Worm (Caenorhabditis elegans) whole organism, L1 larva: ENCODE measurements around the gene Y39A1A.20.

Experiments used
- elt-2 ChIP-seq: sonication (generic microtip); optimal IDR thresholded peaks from 2 replicates; lab custom pipeline; 2016; ENCODE audit warnings: missing genetic modification characterization, mild to moderate bottlenecking, inconsistent platforms, missing compliant biosample characterization, missing genetic modification reagents
- fos-1 ChIP-seq: fragments of 150-350 bp; optimal IDR thresholded peaks from 2 replicates; lab custom pipeline; 2014; ENCODE audit warnings: missing biosample characterization, missing genetic modification characterization
- hlh-4 ChIP-seq: sonication (generic microtip); optimal IDR thresholded peaks from 2 replicates; lab custom pipeline; 2016; ENCODE audit warnings: mild to moderate bottlenecking, missing genetic modification characterization, missing compliant biosample characterization
- nhr-28 ChIP-seq: fragments of 150-350 bp; optimal IDR thresholded peaks from 2 replicates; lab custom pipeline; 2014; ENCODE audit warnings: missing biosample characterization, missing genetic modification characterization
- nhr-77 ChIP-seq: fragments of 150-350 bp; optimal IDR thresholded peaks from 2 replicates; lab custom pipeline; 2014; ENCODE audit warnings: missing biosample characterization, missing genetic modification characterization
- pag-3 ChIP-seq: sonication (generic microtip); optimal IDR thresholded peaks from 2 replicates; lab custom pipeline; 2017; ENCODE audit warnings: missing genetic modification characterization, mild to moderate bottlenecking, missing compliant biosample characterization, antibody characterized with exemption, borderline replicate concordance; ENCODE audit not compliant: insufficient read depth
- skn-1 ChIP-seq: fragments of 150-350 bp; optimal IDR thresholded peaks from 2 replicates; lab custom pipeline; 2014; ENCODE audit warnings: missing biosample characterization, missing genetic modification characterization
- sup-37 ChIP-seq: fragments of 200-800 bp; sonication (Bioruptor generic); optimal IDR thresholded peaks from 2 replicates; lab custom pipeline; 2018; ENCODE audit warnings: mild to moderate bottlenecking, missing genetic modification characterization, missing compliant biosample characterization
- tbx-2 ChIP-seq: sonication (generic microtip); optimal IDR thresholded peaks from 2 replicates; lab custom pipeline; 2016; ENCODE audit warnings: missing genetic modification characterization, missing compliant biosample characterization

DNA sequence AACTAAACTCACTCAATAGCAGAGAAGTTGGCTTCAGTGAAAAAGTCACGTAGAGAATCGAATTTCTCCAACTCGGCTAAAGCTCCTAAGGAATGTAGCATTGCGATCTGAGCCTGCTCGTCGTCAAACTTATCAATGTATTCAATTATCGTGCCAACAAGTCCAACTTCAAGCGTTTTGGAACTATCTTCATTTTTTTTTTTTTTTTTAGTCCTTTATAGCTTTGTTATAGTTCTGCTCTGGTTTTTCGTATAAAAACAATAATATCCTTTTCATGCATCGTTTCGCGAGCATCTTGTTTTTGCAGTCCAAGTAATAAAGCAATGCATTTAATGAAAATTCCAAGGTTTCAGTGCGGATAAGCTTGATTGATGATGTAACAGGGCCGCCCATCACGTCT lies 11.3 kb downstream of the Y39A1A.20 start, which contains the start of gene Y39A1A.31:
- TF ChIP-seq elt-2 (tag; lab: Kevin White, UChicago) (no peak), nhr-77 (tag; lab: Kevin White, UChicago) (no peak), hlh-4 (tag; lab: Kevin White, UChicago) (no peak), fos-1 (tag; lab: Kevin White, UChicago) (no peak), sup-37 (GFP tag; lab: Kevin White, UChicago) (no peak), pag-3 (tag; lab: Kevin White, UChicago) (no peak), tbx-2 (tag; lab: Kevin White, UChicago) (no peak), nhr-28 (no peak), skn-1 (tag; lab: Kevin White, UChicago) (no peak)
